Fruit fly (Drosophila melanogaster) whole organism, embryonic: ENCODE data around the gene RpS17.

ENCODE experiments used
- CG10209 ChIP-seq: fragments of 200-800 bp; sonication (Bioruptor generic); optimal IDR thresholded peaks from 3 replicates; lab custom pipeline; 2017; ENCODE audit warnings: missing biosample characterization, mild to moderate bottlenecking, missing genetic modification characterization, missing genetic modification reagents
- CG13287 ChIP-seq: fragments of 200-800 bp; sonication (Bioruptor generic); IDR thresholded peaks from 2 replicates; pipeline ENCODE4 v1.3.6; 2022; ENCODE audit warnings: missing biosample characterization, missing genetic modification characterization; ENCODE audit not compliant: partially characterized antibody
- CG13624 ChIP-seq: fragments of 200-800 bp; sonication (Bioruptor generic); optimal IDR thresholded peaks from 2 replicates; lab custom pipeline; 2016; ENCODE audit warnings: missing biosample characterization, missing genetic modification characterization
- CG15479 ChIP-seq: fragments of 200-800 bp; sonication (Bioruptor generic); optimal IDR thresholded peaks from 3 replicates; lab custom pipeline; 2019; ENCODE audit warnings: missing biosample characterization, mild to moderate bottlenecking, missing genetic modification characterization, moderate library complexity
- CG15601 ChIP-seq: fragments of 200-800 bp; sonication (Bioruptor generic); optimal IDR thresholded peaks from 3 replicates; lab custom pipeline; 2019; ENCODE audit warnings: missing biosample characterization, mild to moderate bottlenecking, missing genetic modification characterization, moderate library complexity
- CG15696 ChIP-seq: fragments of 200-800 bp; sonication (Bioruptor generic); optimal IDR thresholded peaks from 2 replicates; lab custom pipeline; 2019; ENCODE audit warnings: missing biosample characterization, mild to moderate bottlenecking, missing genetic modification characterization, moderate library complexity
- CG1603 ChIP-seq: fragments of 200-800 bp; sonication (Bioruptor generic); optimal IDR thresholded peaks from 2 replicates; lab custom pipeline; 2019; ENCODE audit warnings: missing biosample characterization, mild to moderate bottlenecking, missing genetic modification characterization, moderate library complexity
- CG17912 ChIP-seq: fragments of 200-800 bp; sonication (Bioruptor generic); optimal IDR thresholded peaks from 2 replicates; lab custom pipeline; 2018; ENCODE audit warnings: missing biosample characterization, mild to moderate bottlenecking, missing genetic modification characterization
- CG18262 ChIP-seq: fragments of 200-800 bp; optimal IDR thresholded peaks from 3 replicates; lab custom pipeline; 2019; ENCODE audit warnings: missing biosample characterization, mild to moderate bottlenecking, missing genetic modification characterization, moderate library complexity
- CG30403 ChIP-seq: fragments of 200-800 bp; sonication (Bioruptor generic); optimal IDR thresholded peaks from 3 replicates; lab custom pipeline; 2016; ENCODE audit warnings: missing biosample characterization, missing genetic modification characterization
- CG32772 ChIP-seq: fragments of 200-800 bp; sonication (Bioruptor generic); IDR thresholded peaks from 2 replicates; pipeline ENCODE4 v1.3.6; 2022; ENCODE audit warnings: missing biosample characterization, missing genetic modification characterization
- CG3847 ChIP-seq: fragments of 200-800 bp; sonication (Bioruptor generic); IDR thresholded peaks from 2 replicates; pipeline ENCODE4 v1.3.6; 2022; ENCODE audit warnings: missing biosample characterization, missing genetic modification characterization
- CG4282 ChIP-seq: fragments of 200-800 bp; sonication (Bioruptor generic); optimal IDR thresholded peaks from 2 replicates; lab custom pipeline; 2016; ENCODE audit warnings: missing biosample characterization, missing genetic modification characterization
- CG4707 ChIP-seq: fragments of 200-800 bp; sonication (Bioruptor generic); optimal IDR thresholded peaks from 2 replicates; lab custom pipeline; 2018; ENCODE audit warnings: missing biosample characterization, mild to moderate bottlenecking, missing genetic modification characterization, moderate library complexity
- CG6654 ChIP-seq: fragments of 200-800 bp; sonication (Bioruptor generic); optimal IDR thresholded peaks from 2 replicates; lab custom pipeline; 2017; ENCODE audit warnings: missing biosample characterization, mild to moderate bottlenecking, missing genetic modification characterization
- CG7556 ChIP-seq: fragments of 200-800 bp; sonication (Bioruptor generic); optimal IDR thresholded peaks from 2 replicates; lab custom pipeline; 2017; ENCODE audit warnings: missing biosample characterization, mild to moderate bottlenecking, missing genetic modification characterization
- CG8944 ChIP-seq: fragments of 200-800 bp; sonication (Bioruptor generic); optimal IDR thresholded peaks from 3 replicates; lab custom pipeline; 2016; ENCODE audit warnings: missing biosample characterization, missing genetic modification characterization
- CoRest ChIP-seq: fragments of 200-800 bp; sonication (Bioruptor generic); optimal IDR thresholded peaks from 3 replicates; lab custom pipeline; 2018; ENCODE audit warnings: missing biosample characterization, mild to moderate bottlenecking, missing genetic modification characterization, moderate library complexity
- Fer1 ChIP-seq: fragments of 200-800 bp; sonication (Bioruptor generic); optimal IDR thresholded peaks from 2 replicates; lab custom pipeline; 2017; ENCODE audit warnings: missing biosample characterization, mild to moderate bottlenecking, missing genetic modification characterization
- HHEX ChIP-seq: fragments of 200-800 bp; sonication (Bioruptor generic); optimal IDR thresholded peaks from 3 replicates; lab custom pipeline; 2017; ENCODE audit warnings: missing biosample characterization, mild to moderate bottlenecking, missing genetic modification characterization, missing genetic modification reagents
- Hmr ChIP-seq: fragments of 200-800 bp; sonication (Bioruptor generic); optimal IDR thresholded peaks from 3 replicates; lab custom pipeline; 2017; ENCODE audit warnings: mild to moderate bottlenecking, missing biosample characterization, missing genetic modification reagents, missing genetic modification characterization
- Hr39 ChIP-seq: fragments of >200 bp; optimal IDR thresholded peaks from 2 replicates; lab custom pipeline; 2017
- MTF-1 ChIP-seq: fragments of 200-800 bp; sonication (Bioruptor generic); optimal IDR thresholded peaks from 2 replicates; lab custom pipeline; 2018; ENCODE audit warnings: missing biosample characterization, mild to moderate bottlenecking, missing genetic modification characterization, borderline replicate concordance
- Med ChIP-seq: fragments of 200-800 bp; sonication (Bioruptor generic); peaks from one replicate; lab custom pipeline; 2016; ENCODE audit warnings: missing biosample characterization, missing genetic modification characterization, mild to moderate bottlenecking, inconsistent platforms, moderate library complexity
- Myb ChIP-seq: fragments of 200-800 bp; sonication (Bioruptor generic); optimal IDR thresholded peaks from 2 replicates; lab custom pipeline; 2016; ENCODE audit warnings: missing biosample characterization, missing genetic modification characterization
- Nf-YB ChIP-seq: fragments of 200-800 bp; sonication (Bioruptor generic); optimal IDR thresholded peaks from 3 replicates; lab custom pipeline; 2019; ENCODE audit warnings: missing biosample characterization, mild to moderate bottlenecking, missing genetic modification characterization, moderate library complexity
- PHDP ChIP-seq: fragments of 200-800 bp; sonication (Bioruptor generic); optimal IDR thresholded peaks from 3 replicates; lab custom pipeline; 2018; ENCODE audit warnings: missing biosample characterization, mild to moderate bottlenecking, missing genetic modification characterization, moderate library complexity
- Rfx ChIP-seq: fragments of 200-800 bp; sonication (Bioruptor generic); IDR thresholded peaks from 2 replicates; pipeline ENCODE4 v1.3.6; 2022; ENCODE audit warnings: missing biosample characterization, missing genetic modification characterization
- Sox102F ChIP-seq: fragments of 200-800 bp; sonication (Bioruptor generic); optimal IDR thresholded peaks from 2 replicates; lab custom pipeline; 2018; ENCODE audit warnings: missing biosample characterization, mild to moderate bottlenecking, missing genetic modification characterization, moderate library complexity
- bbx ChIP-seq: fragments of 200-800 bp; sonication (Bioruptor generic); IDR thresholded peaks from 2 replicates; pipeline ENCODE4 v1.3.6; 2022; ENCODE audit warnings: missing biosample characterization, missing genetic modification characterization; ENCODE audit not compliant: partially characterized antibody
- bcd ChIP-seq: fragments of 200-800 bp; sonication (Bioruptor generic); optimal IDR thresholded peaks from 2 replicates; lab custom pipeline; 2017; ENCODE audit warnings: missing biosample characterization, mild to moderate bottlenecking, missing genetic modification characterization
- cg ChIP-seq: fragments of 200-800 bp; sonication (Bioruptor generic); optimal IDR thresholded peaks from 3 replicates; lab custom pipeline; 2019; ENCODE audit warnings: missing biosample characterization, mild to moderate bottlenecking, missing genetic modification characterization, moderate library complexity
- croc ChIP-seq: fragments of 200-800 bp; sonication (Bioruptor generic); conservative IDR thresholded peaks from 3 replicates; pipeline ENCODE4 v1.3.6; 2022; ENCODE audit warnings: missing biosample characterization, missing genetic modification characterization
- crol ChIP-seq: fragments of 200-800 bp; sonication (Bioruptor generic); IDR thresholded peaks from 2 replicates; pipeline ENCODE4 v1.3.6; 2022; ENCODE audit warnings: missing biosample characterization, missing genetic modification characterization
- da ChIP-seq: fragments of 200-800 bp; sonication (Bioruptor generic); optimal IDR thresholded peaks from 2 replicates; lab custom pipeline; 2016; ENCODE audit warnings: missing biosample characterization, missing genetic modification characterization
- dati ChIP-seq: fragments of 200-800 bp; sonication (Bioruptor generic); IDR thresholded peaks from 2 replicates; pipeline ENCODE4 v1.3.6; 2022; ENCODE audit warnings: missing biosample characterization, missing genetic modification characterization
- gt ChIP-seq: fragments of 200-800 bp; sonication (Bioruptor generic); IDR thresholded peaks from 2 replicates; pipeline ENCODE4 v1.3.6; 2022; ENCODE audit warnings: missing biosample characterization, missing genetic modification characterization
- insv ChIP-seq, 2 experiments: fragments of 200-800 bp; sonication (Bioruptor generic); optimal IDR thresholded peaks; 3 replicates each; lab custom pipeline; 2016 to 2018; ENCODE audit warnings: missing biosample characterization in 2 of 2, missing genetic modification characterization in 2 of 2
- jigr1 ChIP-seq: fragments of 200-800 bp; sonication (Bioruptor generic); IDR thresholded peaks from 3 replicates; pipeline ENCODE4 v1.3.6; 2022; ENCODE audit warnings: missing biosample characterization, missing genetic modification characterization
- lilli ChIP-seq: fragments of 200-800 bp; sonication (Bioruptor generic); optimal IDR thresholded peaks from 3 replicates; lab custom pipeline; 2016; ENCODE audit warnings: missing biosample characterization, missing genetic modification characterization
- mam ChIP-seq: fragments of 200-800 bp; sonication (Bioruptor generic); optimal IDR thresholded peaks from 3 replicates; lab custom pipeline; 2016; ENCODE audit warnings: missing biosample characterization, missing genetic modification characterization
- nom ChIP-seq: fragments of 200-800 bp; sonication (Bioruptor generic); optimal IDR thresholded peaks from 2 replicates; lab custom pipeline; 2017; ENCODE audit warnings: missing biosample characterization, missing genetic modification characterization, mild to moderate bottlenecking, moderate library complexity, missing genetic modification reagents
- p53 ChIP-seq: fragments of 200-800 bp; sonication (Bioruptor generic); optimal IDR thresholded peaks from 2 replicates; lab custom pipeline; 2016; ENCODE audit warnings: missing biosample characterization, missing genetic modification characterization
- pan ChIP-seq, 4 experiments: fragments of >200 bp in 3 of 4; fragments of 200-800 bp in 1 of 4; sonication (Bioruptor generic) in 1 of 4; optimal IDR thresholded peaks in 3 of 4; IDR thresholded peaks in 1 of 4; 2 replicates each; pipeline versions ENCODE4 v1.3.6 to Lab custom; 2017 to 2022; ENCODE audit warnings: missing biosample characterization in 2 of 4, missing genetic modification characterization in 2 of 4, mixed read lengths in 1 of 4
- phol ChIP-seq: fragments of 200-800 bp; sonication (Bioruptor generic); optimal IDR thresholded peaks from 3 replicates; lab custom pipeline; 2018; ENCODE audit warnings: missing biosample characterization, mild to moderate bottlenecking, missing genetic modification characterization, moderate library complexity
- pnt ChIP-seq: fragments of 200-800 bp; sonication (Bioruptor generic); optimal IDR thresholded peaks from 3 replicates; lab custom pipeline; 2016; ENCODE audit warnings: missing biosample characterization, missing genetic modification characterization
- row ChIP-seq: fragments of 200-800 bp; sonication (Bioruptor generic); IDR thresholded peaks from 3 replicates; pipeline ENCODE4 v1.3.6; 2022; ENCODE audit warnings: missing biosample characterization, missing genetic modification characterization
- sc ChIP-seq, 3 experiments: fragments of >200 bp in 2 of 3; fragments of 200-800 bp in 1 of 3; sonication (Bioruptor generic) in 1 of 3; optimal IDR thresholded peaks; 2 replicates in 2 of 3; 3 replicates in 1 of 3; lab custom pipeline; 2017; ENCODE audit warnings: mild to moderate bottlenecking in 1 of 3, missing biosample characterization in 1 of 3, missing genetic modification characterization in 1 of 3, missing genetic modification reagents in 1 of 3
- sens-2 ChIP-seq: fragments of 200-800 bp; sonication (Bioruptor generic); IDR thresholded peaks from 2 replicates; pipeline ENCODE4 v1.3.6; 2022; ENCODE audit warnings: missing biosample characterization, missing genetic modification characterization

The RpS17 gene

dm6 chr3L:9446731-9447238 is 17.2 kb upstream of the RpS17 start, which contains the start of gene CG3529 (continued):
- TF ChIP-seq MTF-1 (GFP tag; lab: Kevin White, UChicago) (peak; percentile 36), CG17912 (GFP tag; lab: Kevin White, UChicago) (no peak), phol (tag; lab: Kevin White, UChicago) (peak; percentile 71), bcd (GFP tag; lab: Kevin White, UChicago) (peak; percentile 27), HHEX (no peak), PHDP (tag; lab: Kevin White, UChicago) (no peak), pnt (no peak), pan (optimal IDR thresholded peaks at IDR 0.05; lab: Kevin White, UChicago) (no peak), pan (GFP tag; optimal IDR thresholded peaks at IDR 0.05 in 1 of 2, IDR thresholded peaks at IDR 0.05 in 1 of 2) (no peak), insv (GFP tag; optimal IDR thresholded peaks at IDR 0.05; lab: Kevin White, UChicago) (no peak), bbx (GFP tag; lab: Robert Waterston, UW) (0 out of 2 replicates have a peak, but pooled peaks have one; percentile 11), CG7556 (GFP tag; lab: Kevin White, UChicago) (no peak), CG4282 (no peak), Nf-YB (GFP tag; lab: Kevin White, UChicago) (no peak), cg (GFP tag; lab: Kevin White, UChicago) (no peak), Myb (GFP tag; lab: Kevin White, UChicago) (peak; percentile 47), mam (GFP tag; lab: Kevin White, UChicago) (peak; percentile 14), p53 (no peak), Fer1 (GFP tag; lab: Kevin White, UChicago) (peak; percentile 62), row (peak; percentile 75), sc (optimal IDR thresholded peaks at IDR 0.05; lab: Kevin White, UChicago) (no peak), sc (GFP tag; optimal IDR thresholded peaks at IDR 0.05; lab: Kevin White, UChicago) (no peak), sens-2 (GFP tag; lab: Robert Waterston, UW) (no peak), Hr39 (lab: Kevin White, UChicago) (no peak), crol (GFP tag; lab: Robert Waterston, UW) (peak; percentile 89), CG18262 (tag; lab: Kevin White, UChicago) (peak; percentile 18), CG15601 (tag; lab: Kevin White, UChicago) (peak; percentile 45), CG32772 (GFP tag; lab: Robert Waterston, UW) (0 out of 2 replicates have a peak, but pooled peaks have one; percentile 37), da (GFP tag; lab: Kevin White, UChicago) (peak; percentile 15), CG15479 (no peak), CG8944 (peak; percentile 10), lilli (peak; percentile 21), Hmr (peak; percentile 48), CG13287 (GFP tag; lab: Robert Waterston, UW) (peak; percentile 29; the same call in 1 of the 2 replicates), Sox102F (GFP tag; lab: Kevin White, UChicago) (peak; percentile 21), CG15696 (peak; percentile 20), CG6654 (GFP tag; lab: Kevin White, UChicago) (no peak), Med (GFP tag; lab: Kevin White, UChicago) (peak; percentile 81), CG1603 (peak; percentile 57), CoRest (tag; lab: Kevin White, UChicago) (peak; percentile 49), jigr1 (GFP tag; lab: Robert Waterston, UW) (no peak), CG13624 (GFP tag; lab: Kevin White, UChicago) (peak; percentile 32), Rfx (GFP tag; lab: Robert Waterston, UW) (peak; percentile 61), CG30403 (GFP tag; lab: Kevin White, UChicago) (peak; percentile 29), nom (GFP tag; lab: Kevin White, UChicago) (peak; percentile 51), CG10209 (GFP tag; lab: Kevin White, UChicago) (peak; percentile 8), gt (GFP tag; lab: Robert Waterston, UW) (no peak), dati (no peak), CG3847 (GFP tag; lab: Robert Waterston, UW) (peak; percentile 48; the same call in 1 of the 2 replicates), croc (GFP tag; lab: Robert Waterston, UW) (no peak), CG4707 (GFP tag; lab: Kevin White, UChicago) (peak; percentile 15)
